Fruit fly (Drosophila melanogaster): ENCODE measurements around the gene CG13926.

dm6 chr3L:1580821-1581220 is 37.1 kb downstream of the CG13926 start:
- TF ChIP-seq CTCF (optimal IDR thresholded peaks at IDR 0.05) (no peak), CG8478 (optimal IDR thresholded peaks at IDR 0.05) (no peak)

All from S2 (cell line).